Worm (Caenorhabditis elegans) whole organism, L4 larva: ENCODE measurements around the gene ehbp-1.

Source experiments
- daf-12 ChIP-seq: fragments of 150-350 bp; optimal IDR thresholded peaks from 2 replicates; lab custom pipeline; 2014; ENCODE audit warnings: missing biosample characterization, missing genetic modification reagents, missing genetic modification characterization
- fkh-10 ChIP-seq: fragments of 150-350 bp; optimal IDR thresholded peaks from 2 replicates; lab custom pipeline; 2014; ENCODE audit warnings: missing biosample characterization, missing genetic modification reagents, missing genetic modification characterization
- mdl-1 ChIP-seq, 2 experiments: fragments of 150-350 bp in 1 of 2; sonication (generic microtip) in 1 of 2; optimal IDR thresholded peaks; 2 replicates each; lab custom pipeline; 2014 to 2017; ENCODE audit warnings: missing biosample characterization in 2 of 2, missing genetic modification characterization in 2 of 2
- mep-1 ChIP-seq: fragments of 150-350 bp; sonication (generic microtip); optimal IDR thresholded peaks from 3 replicates; lab custom pipeline; 2014; ENCODE audit warnings: missing biosample characterization, missing genetic modification characterization
- nhr-25 ChIP-seq: sonication (generic microtip); optimal IDR thresholded peaks from 2 replicates; lab custom pipeline; 2017; ENCODE audit warnings: missing genetic modification characterization, mild to moderate bottlenecking, missing compliant biosample characterization, antibody characterized with exemption, moderate library complexity, borderline replicate concordance; ENCODE audit not compliant: insufficient read depth
- nhr-41 ChIP-seq: fragments of 200-800 bp; sonication (Bioruptor generic); IDR thresholded peaks from 2 replicates; pipeline ENCODE4 v1.3.6; 2022; ENCODE audit warnings: missing genetic modification reagents, missing genetic modification characterization, missing compliant biosample characterization
- nhr-77 ChIP-seq: fragments of 150-350 bp; optimal IDR thresholded peaks from 2 replicates; lab custom pipeline; 2014; ENCODE audit warnings: missing biosample characterization, missing genetic modification characterization
- pha-4 ChIP-seq, 2 experiments: fragments of 150-350 bp in 1 of 2; fragments of 200-800 bp in 1 of 2; sonication (Bioruptor generic) in 1 of 2; IDR thresholded peaks in 1 of 2; optimal IDR thresholded peaks in 1 of 2; 2 replicates each; pipeline versions ENCODE4 v1.3.6 to Lab custom; 2014 to 2022; ENCODE audit warnings: missing genetic modification characterization in 2 of 2, missing genetic modification reagents in 2 of 2, missing biosample characterization in 1 of 2, missing compliant biosample characterization in 1 of 2
- snpc-4 ChIP-seq: fragments of 150-350 bp; optimal IDR thresholded peaks from 2 replicates; lab custom pipeline; 2014; ENCODE audit warnings: missing biosample characterization, missing genetic modification characterization
- unc-130 ChIP-seq: sonication (generic microtip); optimal IDR thresholded peaks from 2 replicates; lab custom pipeline; 2016; ENCODE audit warnings: missing genetic modification reagents, missing genetic modification characterization, missing compliant biosample characterization

DNA sequence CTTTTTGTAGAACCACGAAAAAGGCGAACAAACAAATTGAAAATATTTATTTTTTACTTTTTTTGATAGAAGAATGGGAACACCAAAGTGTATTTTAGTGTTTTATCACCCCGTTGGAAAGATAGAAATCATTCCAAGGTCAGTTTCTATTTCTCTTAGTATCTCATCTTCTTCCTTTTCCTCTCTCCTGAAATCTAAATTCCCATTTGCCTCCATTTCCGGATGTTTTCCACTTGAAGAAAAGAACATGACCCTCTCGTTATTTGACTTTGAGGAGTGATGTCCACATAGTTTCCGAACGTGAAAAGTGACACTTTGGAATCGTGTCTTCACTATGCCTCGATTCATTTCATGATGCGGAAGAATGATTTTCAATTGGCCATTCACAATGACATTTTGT, 37.2 kb downstream of the ehbp-1 start:
- TF ChIP-seq snpc-4 (tag; lab: Kevin White, UChicago) (no peak), daf-12 (tag; lab: Kevin White, UChicago) (no peak), unc-130 (no peak), fkh-10 (no peak), nhr-77 (tag; lab: Kevin White, UChicago) (no peak), pha-4 (GFP tag; IDR thresholded peaks at IDR 0.05; lab: Robert Waterston, UW) (no peak), pha-4 (tag; optimal IDR thresholded peaks at IDR 0.05; lab: Kevin White, UChicago) (no peak), nhr-41 (GFP tag; lab: Robert Waterston, UW) (no peak), mdl-1 (tag; optimal IDR thresholded peaks at IDR 0.05; lab: Kevin White, UChicago) (no peak), mep-1 (tag; lab: Kevin White, UChicago) (no peak), nhr-25 (tag; lab: Kevin White, UChicago) (no peak)
